Worm (Caenorhabditis elegans) whole organism, young adult: ENCODE data around the gene abu-13.

ENCODE experiments used
- lsl-1 ChIP-seq: fragments of 200-800 bp; sonication (Bioruptor generic); optimal IDR thresholded peaks from 2 replicates; lab custom pipeline; 2018; ENCODE audit warnings: mild to moderate bottlenecking, missing genetic modification characterization, moderate library complexity, missing compliant biosample characterization
- pbrm-1 ChIP-seq: fragments of 200-800 bp; sonication (Bioruptor generic); IDR thresholded peaks from 2 replicates; pipeline ENCODE4 v1.3.6; 2022; ENCODE audit warnings: missing genetic modification reagents, missing genetic modification characterization, missing compliant biosample characterization
- unc-62 ChIP-seq: fragments of 150-350 bp; optimal IDR thresholded peaks from 2 replicates; lab custom pipeline; 2014; ENCODE audit warnings: missing biosample characterization, missing genetic modification reagents, missing genetic modification characterization
- ztf-22 ChIP-seq: fragments of 200-800 bp; sonication (Bioruptor generic); optimal IDR thresholded peaks from 2 replicates; lab custom pipeline; 2018; ENCODE audit warnings: mild to moderate bottlenecking, missing genetic modification characterization, moderate library complexity, missing compliant biosample characterization

- TF ChIP-seq unc-62 (no peak), lsl-1 (no peak), pbrm-1 (GFP tag; lab: Robert Waterston, UW) (no peak), ztf-22 (GFP tag; lab: Kevin White, UChicago) (no peak)
Measured at ce11 chrIII:6945747-6946146, at the start of gene abu-13.
